Fruit fly (Drosophila melanogaster) whole organism, embryonic: Measurements from ENCODE around the gene elB.

ENCODE experiments used
- Atf3 ChIP-seq: fragments of 200-800 bp; sonication (Bioruptor generic); optimal IDR thresholded peaks from 3 replicates; lab custom pipeline; 2016; ENCODE audit warnings: missing biosample characterization, missing genetic modification characterization
- Bteb2 ChIP-seq: fragments of 200-800 bp; sonication (Bioruptor generic); optimal IDR thresholded peaks from 2 replicates; lab custom pipeline; 2016; ENCODE audit warnings: missing biosample characterization, missing genetic modification characterization
- CG10147 ChIP-seq: fragments of 200-800 bp; sonication (Bioruptor generic); optimal IDR thresholded peaks from 2 replicates; lab custom pipeline; 2019; ENCODE audit warnings: missing biosample characterization, mild to moderate bottlenecking, missing genetic modification characterization, moderate library complexity
- CG10462 ChIP-seq: fragments of 200-800 bp; sonication (Bioruptor generic); optimal IDR thresholded peaks from 2 replicates; lab custom pipeline; 2016; ENCODE audit warnings: missing biosample characterization, missing genetic modification characterization
- CG10959 ChIP-seq: fragments of 200-800 bp; sonication (Bioruptor generic); IDR thresholded peaks from 2 replicates; pipeline ENCODE4 v1.3.6; 2022; ENCODE audit warnings: missing biosample characterization, missing genetic modification characterization
- CG12071 ChIP-seq: fragments of 200-800 bp; sonication (Bioruptor generic); optimal IDR thresholded peaks from 3 replicates; lab custom pipeline; 2018; ENCODE audit warnings: missing biosample characterization, mild to moderate bottlenecking, missing genetic modification characterization
- CG12769 ChIP-seq: fragments of 200-800 bp; sonication (Bioruptor generic); optimal IDR thresholded peaks from 2 replicates; lab custom pipeline; 2019; ENCODE audit warnings: missing biosample characterization, mild to moderate bottlenecking, missing genetic modification characterization, moderate library complexity
- CG13296 ChIP-seq: fragments of 200-800 bp; sonication (Bioruptor generic); optimal IDR thresholded peaks from 3 replicates; lab custom pipeline; 2018; ENCODE audit warnings: missing biosample characterization, mild to moderate bottlenecking, missing genetic modification characterization
- CG13894 ChIP-seq: fragments of 200-800 bp; sonication (Bioruptor generic); optimal IDR thresholded peaks from 3 replicates; lab custom pipeline; 2018; ENCODE audit warnings: missing biosample characterization, mild to moderate bottlenecking, missing genetic modification characterization, moderate library complexity
- CG1529 ChIP-seq: fragments of 200-800 bp; sonication (Bioruptor generic); optimal IDR thresholded peaks from 3 replicates; lab custom pipeline; 2018; ENCODE audit warnings: missing biosample characterization, missing genetic modification characterization
- CG16815 ChIP-seq: fragments of 200-800 bp; sonication (Bioruptor generic); optimal IDR thresholded peaks from 3 replicates; lab custom pipeline; 2017; ENCODE audit warnings: missing biosample characterization, mild to moderate bottlenecking, missing genetic modification characterization
- CG17361 ChIP-seq: fragments of 200-800 bp; sonication (Bioruptor generic); IDR thresholded peaks from 3 replicates; pipeline ENCODE4 v1.3.6; 2022; ENCODE audit warnings: missing biosample characterization, missing genetic modification characterization
- CG2712 ChIP-seq: fragments of 200-800 bp; optimal IDR thresholded peaks from 3 replicates; lab custom pipeline; 2019; ENCODE audit warnings: missing biosample characterization, mild to moderate bottlenecking, missing genetic modification characterization, moderate library complexity
- CG30431 ChIP-seq: fragments of 200-800 bp; sonication (Bioruptor generic); optimal IDR thresholded peaks from 2 replicates; lab custom pipeline; 2017; ENCODE audit warnings: missing biosample characterization, missing genetic modification characterization
- CG3163 ChIP-seq: fragments of 200-800 bp; sonication (Bioruptor generic); optimal IDR thresholded peaks from 3 replicates; lab custom pipeline; 2016; ENCODE audit warnings: missing biosample characterization, missing genetic modification characterization
- CG43689 ChIP-seq: fragments of 200-800 bp; sonication (Bioruptor generic); IDR thresholded peaks from 2 replicates; pipeline ENCODE4 v1.3.6; 2022; ENCODE audit warnings: missing biosample characterization, missing genetic modification characterization
- CG5180 ChIP-seq: fragments of 200-800 bp; sonication (Bioruptor generic); optimal IDR thresholded peaks from 3 replicates; lab custom pipeline; 2017; ENCODE audit warnings: missing biosample characterization, missing genetic modification characterization, mild to moderate bottlenecking, moderate library complexity, missing genetic modification reagents
- CG9876 ChIP-seq: fragments of 200-800 bp; sonication (Bioruptor generic); optimal IDR thresholded peaks from 2 replicates; lab custom pipeline; 2016; ENCODE audit warnings: missing biosample characterization, missing genetic modification characterization
- E2f1 ChIP-seq: fragments of 200-800 bp; sonication (Bioruptor generic); IDR thresholded peaks from 2 replicates; pipeline ENCODE4 v1.3.6; 2022; ENCODE audit warnings: missing biosample characterization, missing genetic modification characterization
- Hand ChIP-seq: fragments of 200-800 bp; sonication (Bioruptor generic); optimal IDR thresholded peaks from 2 replicates; lab custom pipeline; 2017; ENCODE audit warnings: mild to moderate bottlenecking, missing biosample characterization, missing genetic modification reagents, missing genetic modification characterization
- Hey ChIP-seq: fragments of 200-800 bp; sonication (Bioruptor generic); optimal IDR thresholded peaks from 3 replicates; lab custom pipeline; 2018; ENCODE audit warnings: missing biosample characterization, mild to moderate bottlenecking, missing genetic modification characterization
- Hr51 ChIP-seq, 2 experiments: fragments of 200-800 bp; sonication (Bioruptor generic); optimal IDR thresholded peaks; 2 replicates in 1 of 2; 3 replicates in 1 of 2; lab custom pipeline; 2016 to 2018; ENCODE audit warnings: missing biosample characterization in 2 of 2, missing genetic modification characterization in 2 of 2, mild to moderate bottlenecking in 1 of 2, moderate library complexity in 1 of 2
- MBD-R2 ChIP-seq: fragments of 200-800 bp; sonication (Bioruptor generic); IDR thresholded peaks from 2 replicates; pipeline ENCODE4 v1.3.6; 2022; ENCODE audit warnings: missing biosample characterization, missing genetic modification characterization
- Mad ChIP-seq: fragments of 200-800 bp; sonication (Bioruptor generic); optimal IDR thresholded peaks from 2 replicates; lab custom pipeline; 2016; ENCODE audit warnings: missing biosample characterization, missing genetic modification characterization
- NFAT ChIP-seq: fragments of 200-800 bp; sonication (Bioruptor generic); IDR thresholded peaks from 2 replicates; pipeline ENCODE4 v1.3.6; 2022; ENCODE audit warnings: missing biosample characterization, missing genetic modification characterization
- NK7.1 ChIP-seq: fragments of 200-800 bp; sonication (Bioruptor generic); optimal IDR thresholded peaks from 3 replicates; lab custom pipeline; 2016; ENCODE audit warnings: missing biosample characterization, missing genetic modification characterization
- Opbp ChIP-seq: fragments of 200-800 bp; sonication (Bioruptor generic); IDR thresholded peaks from 3 replicates; pipeline ENCODE4 v1.3.6; 2022; ENCODE audit warnings: missing biosample characterization, missing genetic modification characterization; ENCODE audit not compliant: partially characterized antibody
- Optix ChIP-seq: fragments of 200-800 bp; sonication (Bioruptor generic); IDR thresholded peaks from 3 replicates; pipeline ENCODE4 v1.3.6; 2022; ENCODE audit warnings: missing biosample characterization, missing genetic modification characterization
- Ptx1 ChIP-seq: fragments of 200-800 bp; sonication (Bioruptor generic); IDR thresholded peaks from 2 replicates; pipeline ENCODE4 v1.3.6; 2022; ENCODE audit warnings: missing biosample characterization, missing genetic modification characterization
- Spps ChIP-seq: fragments of 200-800 bp; sonication (Bioruptor generic); optimal IDR thresholded peaks from 2 replicates; lab custom pipeline; 2018; ENCODE audit warnings: missing biosample characterization, mild to moderate bottlenecking, missing genetic modification characterization
- Sry-δ ChIP-seq: fragments of 200-800 bp; sonication (Bioruptor generic); optimal IDR thresholded peaks from 2 replicates; lab custom pipeline; 2016; ENCODE audit warnings: missing biosample characterization, missing genetic modification characterization
- ap ChIP-seq: fragments of 200-800 bp; sonication (Bioruptor generic); IDR thresholded peaks from 2 replicates; pipeline ENCODE4 v1.3.6; 2022; ENCODE audit warnings: missing biosample characterization, missing genetic modification characterization
- btn ChIP-seq: fragments of 200-800 bp; sonication (Bioruptor generic); optimal IDR thresholded peaks from 2 replicates; lab custom pipeline; 2016; ENCODE audit warnings: missing biosample characterization, missing genetic modification characterization
- caup ChIP-seq: fragments of 200-800 bp; sonication (Bioruptor generic); optimal IDR thresholded peaks from 3 replicates; lab custom pipeline; 2017; ENCODE audit warnings: missing biosample characterization, mild to moderate bottlenecking, missing genetic modification characterization, moderate library complexity; ENCODE audit not compliant: severe bottlenecking
- da ChIP-seq: fragments of 200-800 bp; sonication (Bioruptor generic); optimal IDR thresholded peaks from 2 replicates; lab custom pipeline; 2016; ENCODE audit warnings: missing biosample characterization, missing genetic modification characterization
- dimm ChIP-seq: fragments of 200-800 bp; sonication (Bioruptor generic); IDR thresholded peaks from 2 replicates; pipeline ENCODE4 v1.3.6; 2022; ENCODE audit warnings: missing biosample characterization, missing genetic modification characterization
- exex ChIP-seq: fragments of 200-800 bp; sonication (Bioruptor generic); optimal IDR thresholded peaks from 4 replicates; lab custom pipeline; 2018; ENCODE audit warnings: missing biosample characterization, mild to moderate bottlenecking, missing genetic modification characterization, moderate library complexity
- fu2 ChIP-seq: fragments of 200-800 bp; sonication (Bioruptor generic); optimal IDR thresholded peaks from 2 replicates; lab custom pipeline; 2016; ENCODE audit warnings: missing biosample characterization, missing genetic modification characterization
- grau ChIP-seq: fragments of 200-800 bp; optimal IDR thresholded peaks from 3 replicates; lab custom pipeline; 2019; ENCODE audit warnings: missing biosample characterization, mild to moderate bottlenecking, missing genetic modification characterization, moderate library complexity
- inv ChIP-seq: fragments of 200-800 bp; sonication (Bioruptor generic); IDR thresholded peaks from 2 replicates; pipeline ENCODE4 v1.3.6; 2022; ENCODE audit warnings: missing biosample characterization, missing genetic modification characterization; ENCODE audit not compliant: partially characterized antibody
- lilli ChIP-seq: fragments of 200-800 bp; sonication (Bioruptor generic); optimal IDR thresholded peaks from 3 replicates; lab custom pipeline; 2016; ENCODE audit warnings: missing biosample characterization, missing genetic modification characterization
- maf-S ChIP-seq: fragments of 200-800 bp; sonication (Bioruptor generic); optimal IDR thresholded peaks from 2 replicates; lab custom pipeline; 2016; ENCODE audit warnings: missing biosample characterization, missing genetic modification characterization
- run ChIP-seq: fragments of 200-800 bp; sonication (Bioruptor generic); optimal IDR thresholded peaks from 3 replicates; lab custom pipeline; 2018; ENCODE audit warnings: missing biosample characterization, mild to moderate bottlenecking, missing genetic modification characterization
- salm ChIP-seq: fragments of 200-800 bp; sonication (Bioruptor generic); optimal IDR thresholded peaks from 2 replicates; lab custom pipeline; 2018; ENCODE audit warnings: missing biosample characterization, mild to moderate bottlenecking, missing genetic modification characterization
- slbo ChIP-seq: fragments of 200-800 bp; sonication (Bioruptor generic); IDR thresholded peaks from 2 replicates; pipeline ENCODE4 v1.3.6; 2022; ENCODE audit warnings: missing biosample characterization, missing genetic modification characterization
- stc ChIP-seq: fragments of 200-800 bp; sonication (Bioruptor generic); IDR thresholded peaks from 2 replicates; pipeline ENCODE4 v1.3.6; 2022; ENCODE audit warnings: missing biosample characterization, missing genetic modification characterization
- tin ChIP-seq: fragments of 200-800 bp; sonication (Bioruptor generic); optimal IDR thresholded peaks from 3 replicates; lab custom pipeline; 2016; ENCODE audit warnings: missing biosample characterization, missing genetic modification characterization
- unc-4 ChIP-seq: fragments of 200-800 bp; sonication (Bioruptor generic); IDR thresholded peaks from 2 replicates; pipeline ENCODE4 v1.3.6; 2022; ENCODE audit warnings: missing biosample characterization, missing genetic modification characterization; ENCODE audit not compliant: partially characterized antibody
- vvl ChIP-seq: fragments of 200-800 bp; sonication (Bioruptor generic); IDR thresholded peaks from 2 replicates; pipeline ENCODE4 v1.3.6; 2022; ENCODE audit warnings: missing biosample characterization, missing genetic modification characterization

elB gene

dm6 chr2L:14361281-14361680 lies 48.1 kb downstream of the elB start:
- TF ChIP-seq CG17361 (GFP tag; lab: Robert Waterston, UW), result no peak
- TF ChIP-seq unc-4 (GFP tag; lab: Robert Waterston, UW), result no peak
- TF ChIP-seq CG10959 (GFP tag; lab: Robert Waterston, UW), result no peak
- TF ChIP-seq tin (GFP tag; lab: Kevin White, UChicago), result no peak
- TF ChIP-seq Hr51 (GFP tag; optimal IDR thresholded peaks at IDR 0.05; lab: Kevin White, UChicago), result no peak
- TF ChIP-seq NK7.1 (GFP tag; lab: Kevin White, UChicago), result no peak
- no peak for TF ChIP-seq E2f1 (GFP tag; lab: Robert Waterston, UW)
- no peak for TF ChIP-seq CG10147 (GFP tag; lab: Kevin White, UChicago)
- no peak for TF ChIP-seq CG1529 (GFP tag; lab: Kevin White, UChicago)
- no peak for TF ChIP-seq Hey (tag; lab: Kevin White, UChicago)
- TF ChIP-seq caup (GFP tag; lab: Kevin White, UChicago), result no peak
- no peak for TF ChIP-seq CG3163 (GFP tag; lab: Kevin White, UChicago)
- TF ChIP-seq CG13894 (tag; lab: Kevin White, UChicago), result no peak
- no peak for TF ChIP-seq salm (tag; lab: Kevin White, UChicago)

dm6 chr2L:14358780-14359462 lies 50.4 kb downstream of the elB start, which contains the start of gene Pgant35A:
Gene Pgant35A, plus strand, starts transcription at chr2L:14359252.
- no peak for TF ChIP-seq CG5180 (GFP tag; lab: Kevin White, UChicago)
- TF ChIP-seq fu2 (GFP tag; lab: Kevin White, UChicago), result peak; percentile 28
- TF ChIP-seq Spps (tag; lab: Kevin White, UChicago), result no peak
- TF ChIP-seq dimm (GFP tag; lab: Robert Waterston, UW), result no peak
- TF ChIP-seq CG43689 (GFP tag; lab: Robert Waterston, UW), result no peak
- TF ChIP-seq maf-S (GFP tag; lab: Kevin White, UChicago), result peak; percentile 20
- TF ChIP-seq lilli, result peak; percentile 49
- TF ChIP-seq stc, result no peak
- peak; percentile 67 for TF ChIP-seq CG2712 (tag; lab: Kevin White, UChicago)
- peak; percentile 13 for TF ChIP-seq exex
- TF ChIP-seq btn (GFP tag; lab: Kevin White, UChicago), result no peak
- TF ChIP-seq MBD-R2 (GFP tag; lab: Robert Waterston, UW), result peak; percentile 83
- TF ChIP-seq Mad, result no peak
- no peak for TF ChIP-seq run (tag; lab: Kevin White, UChicago)
- no peak for TF ChIP-seq CG16815
- peak; percentile 58 for TF ChIP-seq grau (tag; lab: Kevin White, UChicago)
- TF ChIP-seq CG10462 (GFP tag; lab: Kevin White, UChicago), result no peak
- TF ChIP-seq slbo (GFP tag; lab: Robert Waterston, UW), result peak; percentile 37
- TF ChIP-seq NFAT (GFP tag; lab: Robert Waterston, UW), result no peak
- TF ChIP-seq Ptx1, result 0 out of 2 replicates have a peak, but pooled peaks have one; percentile 31
- no peak for TF ChIP-seq Opbp (GFP tag; lab: Robert Waterston, UW)
- TF ChIP-seq Hand (GFP tag; lab: Kevin White, UChicago), result no peak
- no peak for TF ChIP-seq CG12071 (GFP tag; lab: Kevin White, UChicago)
- TF ChIP-seq CG13296 (GFP tag; lab: Kevin White, UChicago), result peak; percentile 36
- TF ChIP-seq CG12769 (tag; lab: Kevin White, UChicago), result peak; percentile 24
- TF ChIP-seq Optix (GFP tag; lab: Robert Waterston, UW), result no peak
- TF ChIP-seq CG30431 (GFP tag; lab: Kevin White, UChicago), result no peak
- peak; percentile 28 for TF ChIP-seq Sry-δ (GFP tag; lab: Kevin White, UChicago)
- TF ChIP-seq CG9876 (GFP tag; lab: Kevin White, UChicago), result no peak
- no peak for TF ChIP-seq Atf3 (GFP tag; lab: Kevin White, UChicago)
- TF ChIP-seq vvl (GFP tag; lab: Robert Waterston, UW), result peak; percentile 99
- TF ChIP-seq Bteb2 (GFP tag; lab: Kevin White, UChicago), result no peak
- no peak for TF ChIP-seq da (GFP tag; lab: Kevin White, UChicago)
- no peak for TF ChIP-seq ap (GFP tag; lab: Robert Waterston, UW)
- TF ChIP-seq inv, result no peak
